Fruit fly (Drosophila melanogaster) whole organism, embryonic: ENCODE measurements around the gene Sirup.
A peak's percentile ranks its signal among the peaks of the same experiment; 100 is the strongest.

Experiments used
- B-H1 ChIP-seq: fragments of 200-800 bp; sonication (Bioruptor generic); IDR thresholded peaks from 3 replicates; pipeline ENCODE4 v1.3.6; 2022; ENCODE audit warnings: missing biosample characterization, missing genetic modification characterization
- CG11504 ChIP-seq: fragments of 200-800 bp; sonication (Bioruptor generic); optimal IDR thresholded peaks from 3 replicates; lab custom pipeline; 2019; ENCODE audit warnings: missing biosample characterization, mild to moderate bottlenecking, missing genetic modification characterization, moderate library complexity
- CG12071 ChIP-seq: fragments of 200-800 bp; sonication (Bioruptor generic); optimal IDR thresholded peaks from 3 replicates; lab custom pipeline; 2018; ENCODE audit warnings: missing biosample characterization, mild to moderate bottlenecking, missing genetic modification characterization
- CG12155 ChIP-seq: fragments of 200-800 bp; sonication (Bioruptor generic); optimal IDR thresholded peaks from 3 replicates; lab custom pipeline; 2016; ENCODE audit warnings: missing biosample characterization, missing genetic modification characterization
- CG14710 ChIP-seq: fragments of 200-800 bp; sonication (Bioruptor generic); optimal IDR thresholded peaks from 3 replicates; lab custom pipeline; 2019; ENCODE audit warnings: missing biosample characterization, mild to moderate bottlenecking, missing genetic modification characterization, moderate library complexity
- CG18262 ChIP-seq: fragments of 200-800 bp; optimal IDR thresholded peaks from 3 replicates; lab custom pipeline; 2019; ENCODE audit warnings: missing biosample characterization, mild to moderate bottlenecking, missing genetic modification characterization, moderate library complexity
- CG18619 ChIP-seq: fragments of 200-800 bp; sonication (Bioruptor generic); optimal IDR thresholded peaks from 3 replicates; lab custom pipeline; 2017; ENCODE audit warnings: missing biosample characterization, mild to moderate bottlenecking, missing genetic modification characterization
- CG18764 ChIP-seq: fragments of 200-800 bp; sonication (Bioruptor generic); optimal IDR thresholded peaks from 3 replicates; lab custom pipeline; 2016; ENCODE audit warnings: missing biosample characterization, missing genetic modification characterization
- CG32772 ChIP-seq: fragments of 200-800 bp; sonication (Bioruptor generic); IDR thresholded peaks from 2 replicates; pipeline ENCODE4 v1.3.6; 2022; ENCODE audit warnings: missing biosample characterization, missing genetic modification characterization
- CG3407 ChIP-seq: fragments of 200-800 bp; sonication (Bioruptor generic); optimal IDR thresholded peaks from 2 replicates; lab custom pipeline; 2018; ENCODE audit warnings: missing biosample characterization, mild to moderate bottlenecking, missing genetic modification characterization
- CG4617 ChIP-seq: fragments of 200-800 bp; sonication (Bioruptor generic); optimal IDR thresholded peaks from 3 replicates; lab custom pipeline; 2016; ENCODE audit warnings: missing biosample characterization, missing genetic modification characterization, borderline replicate concordance
- CG4820 ChIP-seq: fragments of 200-800 bp; sonication (Bioruptor generic); optimal IDR thresholded peaks from 3 replicates; lab custom pipeline; 2016; ENCODE audit warnings: missing biosample characterization, missing genetic modification characterization
- CG6689 ChIP-seq: fragments of 200-800 bp; sonication (Bioruptor generic); IDR thresholded peaks from 2 replicates; pipeline ENCODE4 v1.3.6; 2022; ENCODE audit warnings: missing biosample characterization, missing genetic modification characterization
- CG8089 ChIP-seq: fragments of 200-800 bp; sonication (Bioruptor generic); optimal IDR thresholded peaks from 3 replicates; lab custom pipeline; 2016; ENCODE audit warnings: missing biosample characterization, missing genetic modification characterization
- CG8359 ChIP-seq: fragments of 200-800 bp; sonication (Bioruptor generic); optimal IDR thresholded peaks from 2 replicates; lab custom pipeline; 2017; ENCODE audit warnings: missing biosample characterization, mild to moderate bottlenecking, missing genetic modification characterization, borderline replicate concordance
- Deaf1 ChIP-seq: fragments of 200-800 bp; optimal IDR thresholded peaks from 3 replicates; lab custom pipeline; 2019; ENCODE audit warnings: missing biosample characterization, mild to moderate bottlenecking, missing genetic modification characterization, moderate library complexity
- Eip74EF ChIP-seq, 2 experiments: fragments of 200-800 bp in 1 of 2; fragments of >200 bp in 1 of 2; sonication (Bioruptor generic) in 1 of 2; optimal IDR thresholded peaks; 2 replicates each; lab custom pipeline; 2017 to 2019; ENCODE audit warnings: missing biosample characterization in 2 of 2, missing genetic modification characterization in 2 of 2, mild to moderate bottlenecking in 1 of 2, moderate library complexity in 1 of 2
- Fer1 ChIP-seq: fragments of 200-800 bp; sonication (Bioruptor generic); optimal IDR thresholded peaks from 2 replicates; lab custom pipeline; 2017; ENCODE audit warnings: missing biosample characterization, mild to moderate bottlenecking, missing genetic modification characterization
- HmgZ ChIP-seq: fragments of 200-800 bp; sonication (Bioruptor generic); optimal IDR thresholded peaks from 2 replicates; lab custom pipeline; 2018; ENCODE audit warnings: missing biosample characterization, mild to moderate bottlenecking, missing genetic modification characterization
- Ravus ChIP-seq: fragments of 200-800 bp; sonication (Bioruptor generic); IDR thresholded peaks from 2 replicates; pipeline ENCODE4 v1.3.6; 2022; ENCODE audit warnings: missing biosample characterization, missing genetic modification characterization
- Sox100B ChIP-seq: fragments of 200-800 bp; sonication (Bioruptor generic); optimal IDR thresholded peaks from 3 replicates; lab custom pipeline; 2018; ENCODE audit warnings: missing biosample characterization, mild to moderate bottlenecking, missing genetic modification characterization
- Vsx1 ChIP-seq: fragments of 200-800 bp; sonication (Bioruptor generic); optimal IDR thresholded peaks from 2 replicates; lab custom pipeline; 2017; ENCODE audit warnings: missing biosample characterization, mild to moderate bottlenecking, missing genetic modification characterization, missing genetic modification reagents
- Xbp1 ChIP-seq: fragments of 200-800 bp; sonication (Bioruptor generic); optimal IDR thresholded peaks from 3 replicates; lab custom pipeline; 2016; ENCODE audit warnings: missing biosample characterization, mild to moderate bottlenecking, missing genetic modification characterization
- ash1 ChIP-seq: fragments of 200-800 bp; sonication (Bioruptor generic); optimal IDR thresholded peaks from 2 replicates; lab custom pipeline; 2018; ENCODE audit warnings: missing biosample characterization, mild to moderate bottlenecking, missing genetic modification characterization
- bcd ChIP-seq: fragments of 200-800 bp; sonication (Bioruptor generic); optimal IDR thresholded peaks from 2 replicates; lab custom pipeline; 2017; ENCODE audit warnings: missing biosample characterization, mild to moderate bottlenecking, missing genetic modification characterization
- bowl ChIP-seq: fragments of 200-800 bp; sonication (Bioruptor generic); IDR thresholded peaks from 2 replicates; pipeline ENCODE4 v1.3.6; 2022; ENCODE audit warnings: missing biosample characterization, missing genetic modification characterization
- chm ChIP-seq: fragments of 200-800 bp; sonication (Bioruptor generic); IDR thresholded peaks from 2 replicates; pipeline ENCODE4 v1.3.6; 2022; ENCODE audit warnings: missing biosample characterization, missing genetic modification characterization
- ci ChIP-seq: fragments of 200-800 bp; sonication (Bioruptor generic); IDR thresholded peaks from 3 replicates; pipeline ENCODE4 v1.3.6; 2022; ENCODE audit warnings: missing biosample characterization, missing genetic modification characterization
- dimm ChIP-seq: fragments of 200-800 bp; sonication (Bioruptor generic); IDR thresholded peaks from 2 replicates; pipeline ENCODE4 v1.3.6; 2022; ENCODE audit warnings: missing biosample characterization, missing genetic modification characterization
- dmrt11E ChIP-seq: fragments of 200-800 bp; sonication (Bioruptor generic); optimal IDR thresholded peaks from 3 replicates; lab custom pipeline; 2018; ENCODE audit warnings: missing biosample characterization, mild to moderate bottlenecking, missing genetic modification characterization, moderate library complexity
- eve ChIP-seq, 2 experiments: fragments of >200 bp; optimal IDR thresholded peaks; 2 replicates each; lab custom pipeline; 2017; ENCODE audit warnings: missing biosample characterization in 2 of 2, missing genetic modification characterization in 2 of 2
- gem ChIP-seq: fragments of 200-800 bp; sonication (Bioruptor generic); optimal IDR thresholded peaks from 2 replicates; lab custom pipeline; 2019; ENCODE audit warnings: missing biosample characterization, mild to moderate bottlenecking, missing genetic modification characterization, moderate library complexity
- gsb-n ChIP-seq: fragments of 200-800 bp; sonication (Bioruptor generic); optimal IDR thresholded peaks from 3 replicates; lab custom pipeline; 2018; ENCODE audit warnings: missing biosample characterization, mild to moderate bottlenecking, missing genetic modification characterization
- hkb ChIP-seq, 2 experiments: fragments of 200-800 bp in 1 of 2; fragments of >200 bp in 1 of 2; sonication (Bioruptor generic) in 1 of 2; IDR thresholded peaks in 1 of 2; optimal IDR thresholded peaks in 1 of 2; 2 replicates each; pipeline versions ENCODE4 v1.3.6 to Lab custom; 2017 to 2022; ENCODE audit warnings: missing biosample characterization in 1 of 2, missing genetic modification characterization in 1 of 2
- kni ChIP-seq: fragments of 200-800 bp; sonication (Bioruptor generic); optimal IDR thresholded peaks from 3 replicates; lab custom pipeline; 2017; ENCODE audit warnings: mild to moderate bottlenecking, missing biosample characterization, missing genetic modification reagents, missing genetic modification characterization
- knrl ChIP-seq: fragments of 200-800 bp; sonication (Bioruptor generic); IDR thresholded peaks from 3 replicates; pipeline ENCODE4 v1.3.6; 2022; ENCODE audit warnings: missing biosample characterization, missing genetic modification characterization; ENCODE audit not compliant: partially characterized antibody
- luna ChIP-seq: fragments of 200-800 bp; sonication (Bioruptor generic); optimal IDR thresholded peaks from 2 replicates; lab custom pipeline; 2016; ENCODE audit warnings: missing biosample characterization, missing genetic modification characterization
- mam ChIP-seq: fragments of 200-800 bp; sonication (Bioruptor generic); optimal IDR thresholded peaks from 3 replicates; lab custom pipeline; 2016; ENCODE audit warnings: missing biosample characterization, missing genetic modification characterization
- nau ChIP-seq: fragments of 200-800 bp; sonication (Bioruptor generic); optimal IDR thresholded peaks from 3 replicates; lab custom pipeline; 2017; ENCODE audit warnings: missing biosample characterization, mild to moderate bottlenecking, missing genetic modification characterization, missing genetic modification reagents
- org-1 ChIP-seq: fragments of 200-800 bp; sonication (Bioruptor generic); optimal IDR thresholded peaks from 2 replicates; lab custom pipeline; 2017; ENCODE audit warnings: missing biosample characterization, missing genetic modification characterization
- otp ChIP-seq: fragments of 200-800 bp; sonication (Bioruptor generic); IDR thresholded peaks from 3 replicates; pipeline ENCODE4, ENCODE4 v1.3.6; 2022; ENCODE audit warnings: missing biosample characterization, missing genetic modification characterization
- pan ChIP-seq, 4 experiments: fragments of >200 bp in 3 of 4; fragments of 200-800 bp in 1 of 4; sonication (Bioruptor generic) in 1 of 4; optimal IDR thresholded peaks in 3 of 4; IDR thresholded peaks in 1 of 4; 2 replicates each; pipeline versions ENCODE4 v1.3.6 to Lab custom; 2017 to 2022; ENCODE audit warnings: missing biosample characterization in 2 of 4, missing genetic modification characterization in 2 of 4, mixed read lengths in 1 of 4
- sens ChIP-seq: fragments of 200-800 bp; sonication (Bioruptor generic); peaks from one replicate; lab custom pipeline; 2016; ENCODE audit warnings: missing biosample characterization, missing genetic modification characterization
- sens-2 ChIP-seq: fragments of 200-800 bp; sonication (Bioruptor generic); IDR thresholded peaks from 2 replicates; pipeline ENCODE4 v1.3.6; 2022; ENCODE audit warnings: missing biosample characterization, missing genetic modification characterization
- shn ChIP-seq: fragments of 200-800 bp; sonication (Bioruptor generic); optimal IDR thresholded peaks from 3 replicates; lab custom pipeline; 2016; ENCODE audit warnings: missing biosample characterization, missing genetic modification characterization
- tio ChIP-seq: fragments of 200-800 bp; sonication (Bioruptor generic); optimal IDR thresholded peaks from 2 replicates; lab custom pipeline; 2017; ENCODE audit warnings: missing biosample characterization, missing genetic modification characterization, inconsistent platforms
- unpg ChIP-seq: fragments of 200-800 bp; sonication (Bioruptor generic); optimal IDR thresholded peaks from 3 replicates; lab custom pipeline; 2018; ENCODE audit warnings: missing biosample characterization, mild to moderate bottlenecking, missing genetic modification characterization, moderate library complexity
- usp ChIP-seq: fragments of >200 bp; optimal IDR thresholded peaks from 2 replicates; lab custom pipeline; 2017; ENCODE audit warnings: missing biosample characterization, missing genetic modification characterization

The Sirup gene

DNA sequence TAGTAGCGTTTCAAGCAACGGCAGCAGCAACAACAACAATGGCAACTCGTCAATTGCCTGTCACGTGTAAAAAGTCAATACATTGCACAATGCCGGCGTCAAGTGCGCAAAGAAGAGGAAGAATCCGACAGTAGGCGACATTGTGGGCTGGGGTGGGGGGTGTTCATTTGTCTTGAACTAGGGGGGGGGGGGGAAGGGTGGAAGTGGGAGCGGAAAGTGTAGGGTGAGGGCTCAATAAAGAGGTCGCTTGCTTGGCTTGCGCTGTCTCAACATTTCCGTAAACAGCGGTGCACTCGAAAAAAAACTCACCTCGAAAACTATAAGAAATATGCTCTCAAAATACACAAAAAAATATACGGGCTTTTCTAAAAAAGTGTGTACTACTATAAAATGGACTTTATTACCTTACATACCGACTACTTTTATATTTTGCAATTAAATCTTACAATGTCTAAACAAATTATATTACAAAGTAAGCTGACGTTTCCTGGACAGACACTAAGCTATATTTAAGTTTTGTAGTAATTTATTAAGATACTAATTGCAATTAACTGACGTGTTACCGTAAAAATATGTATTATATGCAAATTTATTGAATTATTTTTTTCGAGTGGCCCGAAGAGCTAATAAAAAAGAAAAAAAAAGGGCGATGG is 32.7 kb upstream of the Sirup start (continued):
- TF ChIP-seq ci = no peak
- peak in 1 of 2 experiments; percentile 67 for TF ChIP-seq Eip74EF (GFP tag; optimal IDR thresholded peaks at IDR 0.05; lab: Kevin White, UChicago)
- TF ChIP-seq knrl = no peak
- no peak for TF ChIP-seq CG8359 (GFP tag; lab: Kevin White, UChicago)
- TF ChIP-seq Xbp1 (GFP tag; lab: Kevin White, UChicago) = peak; percentile 14
- TF ChIP-seq CG18262 (tag; lab: Kevin White, UChicago) = peak; percentile 72
- peak; percentile 55 for TF ChIP-seq CG14710 (tag; lab: Kevin White, UChicago)
- TF ChIP-seq CG3407 (GFP tag; lab: Kevin White, UChicago) = no peak
- TF ChIP-seq CG4820 (GFP tag; lab: Kevin White, UChicago) = peak; percentile 19
- TF ChIP-seq Vsx1 (GFP tag; lab: Kevin White, UChicago) = peak; percentile 7
- peak; percentile 35 for TF ChIP-seq unpg (GFP tag; lab: Kevin White, UChicago)
- no peak for TF ChIP-seq CG18764
- no peak for TF ChIP-seq HmgZ (tag; lab: Kevin White, UChicago)
- TF ChIP-seq Sox100B (GFP tag; lab: Kevin White, UChicago) = peak; percentile 58
- no peak for TF ChIP-seq ash1 (GFP tag; lab: Kevin White, UChicago)
- TF ChIP-seq nau = peak; percentile 24
- peak; percentile 73 for TF ChIP-seq CG11504
- TF ChIP-seq gsb-n (tag; lab: Kevin White, UChicago) = peak; percentile 32
- no peak for TF ChIP-seq Ravus (GFP tag; lab: Robert Waterston, UW)
- no peak for TF ChIP-seq chm
- TF ChIP-seq CG18619 (GFP tag; lab: Kevin White, UChicago) = no peak
- TF ChIP-seq Fer1 (GFP tag; lab: Kevin White, UChicago) = no peak
- TF ChIP-seq org-1 = peak; percentile 19
- TF ChIP-seq luna = no peak
- TF ChIP-seq bcd (GFP tag; lab: Kevin White, UChicago) = peak; percentile 31
- no peak for TF ChIP-seq dimm (GFP tag; lab: Robert Waterston, UW)
- TF ChIP-seq eve (GFP tag; optimal IDR thresholded peaks at IDR 0.05; lab: Kevin White, UChicago) = peak in 1 of 2 experiments; percentile 55
- TF ChIP-seq CG32772 (GFP tag; lab: Robert Waterston, UW) = peak; percentile 13; the same call in 1 of the 2 replicates
- TF ChIP-seq pan (optimal IDR thresholded peaks at IDR 0.05; lab: Kevin White, UChicago) = no peak
- peak in 1 of 2 experiments; percentile 41 for TF ChIP-seq pan (GFP tag; optimal IDR thresholded peaks at IDR 0.05 in 1 of 2, IDR thresholded peaks at IDR 0.05 in 1 of 2)
- TF ChIP-seq shn (GFP tag; lab: Kevin White, UChicago) = no peak
- peak; percentile 43; the same call in 1 of the 2 replicates for TF ChIP-seq CG6689 (GFP tag; lab: Robert Waterston, UW)
- TF ChIP-seq kni (GFP tag; lab: Kevin White, UChicago) = peak; percentile 6
- no peak for TF ChIP-seq dmrt11E
- TF ChIP-seq bowl = no peak
- TF ChIP-seq CG12155 (GFP tag; lab: Kevin White, UChicago) = no peak
- no peak for TF ChIP-seq mam
- TF ChIP-seq sens-2 = no peak
- TF ChIP-seq usp = no peak
- TF ChIP-seq sens (GFP tag; lab: Kevin White, UChicago) = peak; percentile 84
- TF ChIP-seq B-H1 (GFP tag; lab: Robert Waterston, UW) = peak; percentile 14; the same call in 1 of the 3 replicates
- no peak for TF ChIP-seq otp (GFP tag; lab: Robert Waterston, UW)
- TF ChIP-seq gem (tag; lab: Kevin White, UChicago) = peak; percentile 66
- no peak for TF ChIP-seq CG4617 (GFP tag; lab: Kevin White, UChicago)
- no peak for TF ChIP-seq hkb (optimal IDR thresholded peaks at IDR 0.05; lab: Kevin White, UChicago)
- 0 out of 2 replicates have a peak, but pooled peaks have one; percentile 19 for TF ChIP-seq hkb (GFP tag; IDR thresholded peaks at IDR 0.05; lab: Robert Waterston, UW)
- no peak for TF ChIP-seq CG12071
- TF ChIP-seq CG8089 = no peak
- TF ChIP-seq tio (GFP tag; lab: Kevin White, UChicago) = peak; percentile 12
- no peak for TF ChIP-seq Deaf1 (tag; lab: Kevin White, UChicago)
